Worm (Caenorhabditis elegans) whole organism, L2 larva: Measurements from ENCODE around the gene C29F9.2.

Experiments
- F13H6.1 ChIP-seq: sonication (generic microtip); optimal IDR thresholded peaks from 2 replicates; lab custom pipeline; 2016; ENCODE audit warnings: missing genetic modification characterization, missing compliant biosample characterization
- R02D3.7 ChIP-seq: fragments of 150-350 bp; optimal IDR thresholded peaks from 2 replicates; lab custom pipeline; 2014; ENCODE audit warnings: missing biosample characterization, missing genetic modification characterization
- nhr-77 ChIP-seq: fragments of 150-350 bp; optimal IDR thresholded peaks from 2 replicates; lab custom pipeline; 2014; ENCODE audit warnings: missing biosample characterization, missing genetic modification characterization

DNA sequence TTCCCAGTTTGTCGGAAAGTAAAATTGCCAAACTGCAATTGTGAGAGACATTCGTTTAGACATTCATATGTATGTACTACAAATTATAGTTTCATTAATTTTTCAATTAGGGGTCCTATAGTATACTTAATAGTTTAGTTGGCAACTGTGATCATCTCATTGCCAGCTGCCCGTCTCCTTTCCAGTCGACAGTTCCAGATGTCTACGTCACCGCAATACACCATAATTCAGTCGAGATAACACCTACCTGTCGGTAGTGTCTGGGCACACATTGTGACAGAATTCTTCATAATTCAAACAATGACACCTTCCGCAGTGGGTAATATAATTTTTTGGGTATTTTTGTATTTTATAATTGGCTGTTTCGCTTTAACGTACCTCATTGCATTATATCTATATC lies 42.8 kb downstream of the C29F9.2 start, which contains the start of gene F40G9.19:
- no peak for TF ChIP-seq F13H6.1
- no peak for TF ChIP-seq nhr-77 (tag; lab: Kevin White, UChicago)
- no peak for TF ChIP-seq R02D3.7 (tag; lab: Kevin White, UChicago)
